Fruit fly (Drosophila melanogaster): ENCODE results near the gene CG10660.

DNA sequence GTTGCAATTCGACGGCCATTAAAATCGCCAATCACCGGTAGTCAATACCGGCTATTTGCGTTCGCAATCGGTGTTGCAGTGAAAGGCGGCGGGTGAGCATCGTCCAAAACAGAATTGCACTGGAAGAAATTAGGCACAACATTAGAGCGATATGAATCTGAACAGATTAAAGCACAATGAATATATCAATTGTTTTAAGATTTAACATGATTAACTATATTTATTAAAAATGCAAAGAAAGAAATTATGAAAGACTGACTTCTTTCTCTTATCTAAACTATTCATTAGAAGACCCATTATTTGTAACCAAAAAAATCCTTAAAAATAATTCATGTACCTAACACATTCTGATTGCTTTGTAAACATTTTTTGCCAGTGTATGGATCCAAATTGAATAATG lies 43.0 kb downstream of the CG10660 start:
- TF ChIP-seq CG8478 (optimal IDR thresholded peaks at IDR 0.05) (no peak), CTCF (optimal IDR thresholded peaks at IDR 0.05) (no peak)

All from S2 (cell line).